Fruit fly (Drosophila melanogaster) whole organism, embryonic: ENCODE results near the gene CG6067.
A peak's percentile ranks its signal among the peaks of the same experiment; 100 is the strongest.

Experiments used
- Awh ChIP-seq: fragments of 200-800 bp; sonication (Bioruptor generic); IDR thresholded peaks from 2 replicates; pipeline ENCODE4, ENCODE4 v1.3.6; 2022; ENCODE audit warnings: missing biosample characterization, missing genetic modification characterization
- C15 ChIP-seq: fragments of 200-800 bp; sonication (Bioruptor generic); IDR thresholded peaks from 3 replicates; pipeline ENCODE4 v1.3.6; 2022; ENCODE audit warnings: missing biosample characterization, missing genetic modification characterization
- CG11504 ChIP-seq: fragments of 200-800 bp; sonication (Bioruptor generic); optimal IDR thresholded peaks from 3 replicates; lab custom pipeline; 2019; ENCODE audit warnings: missing biosample characterization, mild to moderate bottlenecking, missing genetic modification characterization, moderate library complexity
- CG12155 ChIP-seq: fragments of 200-800 bp; sonication (Bioruptor generic); optimal IDR thresholded peaks from 3 replicates; lab custom pipeline; 2016; ENCODE audit warnings: missing biosample characterization, missing genetic modification characterization
- CG12299 ChIP-seq: fragments of 200-800 bp; sonication (Bioruptor generic); optimal IDR thresholded peaks from 2 replicates; lab custom pipeline; 2018; ENCODE audit warnings: missing biosample characterization, mild to moderate bottlenecking, missing genetic modification characterization
- CG1647 ChIP-seq: fragments of 200-800 bp; sonication (Bioruptor generic); optimal IDR thresholded peaks from 3 replicates; lab custom pipeline; 2016; ENCODE audit warnings: missing biosample characterization, missing genetic modification characterization
- CG2678 ChIP-seq: fragments of 200-800 bp; sonication (Bioruptor generic); optimal IDR thresholded peaks from 3 replicates; lab custom pipeline; 2019; ENCODE audit warnings: missing biosample characterization, mild to moderate bottlenecking, missing genetic modification characterization, moderate library complexity
- CG3281 ChIP-seq: fragments of 200-800 bp; sonication (Bioruptor generic); optimal IDR thresholded peaks from 3 replicates; lab custom pipeline; 2017; ENCODE audit warnings: missing biosample characterization, mild to moderate bottlenecking, missing genetic modification characterization
- CG34422 ChIP-seq: fragments of 200-800 bp; sonication (Bioruptor generic); IDR thresholded peaks from 3 replicates; pipeline ENCODE4 v1.3.6; 2022; ENCODE audit warnings: missing biosample characterization, missing genetic modification characterization
- CG3838 ChIP-seq: fragments of 200-800 bp; sonication (Bioruptor generic); optimal IDR thresholded peaks from 3 replicates; lab custom pipeline; 2016; ENCODE audit warnings: missing biosample characterization, missing genetic modification characterization
- CG4820 ChIP-seq: fragments of 200-800 bp; sonication (Bioruptor generic); optimal IDR thresholded peaks from 3 replicates; lab custom pipeline; 2016; ENCODE audit warnings: missing biosample characterization, missing genetic modification characterization
- CG9215 ChIP-seq: fragments of 200-800 bp; sonication (Bioruptor generic); IDR thresholded peaks from 2 replicates; pipeline ENCODE4 v1.3.6; 2022; ENCODE audit warnings: missing biosample characterization, missing genetic modification characterization
- CG9876 ChIP-seq: fragments of 200-800 bp; sonication (Bioruptor generic); optimal IDR thresholded peaks from 2 replicates; lab custom pipeline; 2016; ENCODE audit warnings: missing biosample characterization, missing genetic modification characterization
- CG9932 ChIP-seq: fragments of 200-800 bp; sonication (Bioruptor generic); IDR thresholded peaks from 2 replicates; pipeline ENCODE4 v1.3.6; 2022; ENCODE audit warnings: missing biosample characterization, missing genetic modification characterization
- Chrac-16 ChIP-seq: fragments of 200-800 bp; sonication (Bioruptor generic); optimal IDR thresholded peaks from 3 replicates; lab custom pipeline; 2016; ENCODE audit warnings: missing biosample characterization, missing genetic modification characterization
- D19B ChIP-seq: fragments of 200-800 bp; sonication (Bioruptor generic); optimal IDR thresholded peaks from 2 replicates; lab custom pipeline; 2017; ENCODE audit warnings: missing biosample characterization, mild to moderate bottlenecking, missing genetic modification characterization
- Dek ChIP-seq: fragments of 200-800 bp; sonication (Bioruptor generic); optimal IDR thresholded peaks from 3 replicates; lab custom pipeline; 2019; ENCODE audit warnings: missing biosample characterization, mild to moderate bottlenecking, missing genetic modification characterization, moderate library complexity
- Dfd ChIP-seq, 2 experiments: fragments of >200 bp; optimal IDR thresholded peaks; 2 replicates each; lab custom pipeline; 2017; ENCODE audit warnings: missing biosample characterization in 2 of 2, missing genetic modification characterization in 2 of 2
- Dp ChIP-seq: fragments of 200-800 bp; sonication (Bioruptor generic); optimal IDR thresholded peaks from 2 replicates; lab custom pipeline; 2018; ENCODE audit warnings: missing biosample characterization, mild to moderate bottlenecking, missing genetic modification characterization, moderate library complexity
- Dref ChIP-seq: fragments of 200-800 bp; sonication (Bioruptor generic); IDR thresholded peaks from 2 replicates; pipeline ENCODE4 v1.3.6; 2022; ENCODE audit warnings: missing biosample characterization, missing genetic modification characterization
- E2f2 ChIP-seq: fragments of 200-800 bp; sonication (Bioruptor generic); IDR thresholded peaks from 2 replicates; pipeline ENCODE4 v1.3.6; 2022; ENCODE audit warnings: missing biosample characterization, missing genetic modification characterization
- ERR ChIP-seq: fragments of 200-800 bp; sonication (Bioruptor generic); optimal IDR thresholded peaks from 2 replicates; lab custom pipeline; 2016; ENCODE audit warnings: missing biosample characterization, missing genetic modification characterization
- Fer3 ChIP-seq: fragments of 200-800 bp; sonication (Bioruptor generic); optimal IDR thresholded peaks from 2 replicates; lab custom pipeline; 2018; ENCODE audit warnings: missing biosample characterization, mild to moderate bottlenecking, missing genetic modification characterization, moderate library complexity
- HLH3B ChIP-seq: fragments of 200-800 bp; sonication (Bioruptor generic); IDR thresholded peaks from 2 replicates; pipeline ENCODE4 v1.3.6; 2022; ENCODE audit warnings: missing biosample characterization, missing genetic modification characterization
- HLH54F ChIP-seq: fragments of 200-800 bp; sonication (Bioruptor generic); optimal IDR thresholded peaks from 3 replicates; lab custom pipeline; 2016; ENCODE audit warnings: missing biosample characterization, missing genetic modification characterization
- HLHmδ ChIP-seq: fragments of 200-800 bp; sonication (Bioruptor generic); optimal IDR thresholded peaks from 2 replicates; lab custom pipeline; 2018; ENCODE audit warnings: missing biosample characterization, mild to moderate bottlenecking, missing genetic modification characterization, moderate library complexity
- HmgZ ChIP-seq: fragments of 200-800 bp; sonication (Bioruptor generic); optimal IDR thresholded peaks from 2 replicates; lab custom pipeline; 2018; ENCODE audit warnings: missing biosample characterization, mild to moderate bottlenecking, missing genetic modification characterization
- MESR4 ChIP-seq: fragments of 200-800 bp; sonication (Bioruptor generic); optimal IDR thresholded peaks from 2 replicates; lab custom pipeline; 2018; ENCODE audit warnings: missing biosample characterization, mild to moderate bottlenecking, missing genetic modification characterization, moderate library complexity
- NfI ChIP-seq: fragments of 200-800 bp; sonication (Bioruptor generic); optimal IDR thresholded peaks from 3 replicates; lab custom pipeline; 2018; ENCODE audit warnings: missing biosample characterization, mild to moderate bottlenecking, missing genetic modification characterization, moderate library complexity
- Pdp1 ChIP-seq, 2 experiments: fragments of 200-800 bp; sonication (Bioruptor generic); optimal IDR thresholded peaks; 3 replicates each; lab custom pipeline; 2016; ENCODE audit warnings: missing biosample characterization in 2 of 2, missing genetic modification characterization in 2 of 2, mild to moderate bottlenecking in 1 of 2, moderate library complexity in 1 of 2
- Xbp1 ChIP-seq: fragments of 200-800 bp; sonication (Bioruptor generic); optimal IDR thresholded peaks from 3 replicates; lab custom pipeline; 2016; ENCODE audit warnings: missing biosample characterization, mild to moderate bottlenecking, missing genetic modification characterization
- al ChIP-seq: fragments of 200-800 bp; sonication (Bioruptor generic); IDR thresholded peaks from 2 replicates; pipeline ENCODE4 v1.3.6; 2022; ENCODE audit warnings: missing biosample characterization, missing genetic modification characterization
- cwo ChIP-seq: fragments of 200-800 bp; sonication (Bioruptor generic); optimal IDR thresholded peaks from 3 replicates; lab custom pipeline; 2017; ENCODE audit warnings: missing biosample characterization, missing genetic modification characterization, mild to moderate bottlenecking, moderate library complexity, missing genetic modification reagents
- dati ChIP-seq: fragments of 200-800 bp; sonication (Bioruptor generic); IDR thresholded peaks from 2 replicates; pipeline ENCODE4 v1.3.6; 2022; ENCODE audit warnings: missing biosample characterization, missing genetic modification characterization
- en ChIP-seq: fragments of 200-800 bp; sonication (Bioruptor generic); optimal IDR thresholded peaks from 2 replicates; lab custom pipeline; 2016; ENCODE audit warnings: missing biosample characterization, missing genetic modification characterization
- eyg ChIP-seq: fragments of 200-800 bp; sonication (Bioruptor generic); optimal IDR thresholded peaks from 3 replicates; lab custom pipeline; 2016; ENCODE audit warnings: missing biosample characterization, missing genetic modification characterization
- fru ChIP-seq: fragments of >200 bp; optimal IDR thresholded peaks from 2 replicates; lab custom pipeline; 2017
- grau ChIP-seq: fragments of 200-800 bp; optimal IDR thresholded peaks from 3 replicates; lab custom pipeline; 2019; ENCODE audit warnings: missing biosample characterization, mild to moderate bottlenecking, missing genetic modification characterization, moderate library complexity
- ham ChIP-seq: fragments of 200-800 bp; sonication (Bioruptor generic); IDR thresholded peaks from 2 replicates; pipeline ENCODE4 v1.3.6; 2022; ENCODE audit warnings: missing biosample characterization, missing genetic modification characterization
- kah ChIP-seq: fragments of 200-800 bp; sonication (Bioruptor generic); optimal IDR thresholded peaks from 2 replicates; lab custom pipeline; 2018; ENCODE audit warnings: missing biosample characterization, mild to moderate bottlenecking, missing genetic modification characterization
- odd ChIP-seq: fragments of 200-800 bp; sonication (Bioruptor generic); optimal IDR thresholded peaks from 2 replicates; lab custom pipeline; 2017; ENCODE audit warnings: missing biosample characterization, mild to moderate bottlenecking, missing genetic modification characterization
- org-1 ChIP-seq: fragments of 200-800 bp; sonication (Bioruptor generic); optimal IDR thresholded peaks from 2 replicates; lab custom pipeline; 2017; ENCODE audit warnings: missing biosample characterization, missing genetic modification characterization
- pan ChIP-seq, 4 experiments: fragments of >200 bp in 3 of 4; fragments of 200-800 bp in 1 of 4; sonication (Bioruptor generic) in 1 of 4; optimal IDR thresholded peaks in 3 of 4; IDR thresholded peaks in 1 of 4; 2 replicates each; pipeline versions ENCODE4 v1.3.6 to Lab custom; 2017 to 2022; ENCODE audit warnings: missing biosample characterization in 2 of 4, missing genetic modification characterization in 2 of 4, mixed read lengths in 1 of 4
- pho ChIP-seq: fragments of 200-800 bp; sonication (Bioruptor generic); optimal IDR thresholded peaks from 2 replicates; lab custom pipeline; 2016; ENCODE audit warnings: missing biosample characterization, missing genetic modification characterization
- rib ChIP-seq: fragments of 200-800 bp; sonication (Bioruptor generic); IDR thresholded peaks from 2 replicates; pipeline ENCODE4 v1.3.6; 2022; ENCODE audit warnings: missing biosample characterization, missing genetic modification characterization
- row ChIP-seq: fragments of 200-800 bp; sonication (Bioruptor generic); IDR thresholded peaks from 3 replicates; pipeline ENCODE4 v1.3.6; 2022; ENCODE audit warnings: missing biosample characterization, missing genetic modification characterization
- salm ChIP-seq: fragments of 200-800 bp; sonication (Bioruptor generic); optimal IDR thresholded peaks from 2 replicates; lab custom pipeline; 2018; ENCODE audit warnings: missing biosample characterization, mild to moderate bottlenecking, missing genetic modification characterization
- sens ChIP-seq: fragments of 200-800 bp; sonication (Bioruptor generic); peaks from one replicate; lab custom pipeline; 2016; ENCODE audit warnings: missing biosample characterization, missing genetic modification characterization
- slou ChIP-seq: fragments of 200-800 bp; sonication (Bioruptor generic); optimal IDR thresholded peaks from 3 replicates; lab custom pipeline; 2016; ENCODE audit warnings: missing biosample characterization, missing genetic modification characterization
- toy ChIP-seq: fragments of 200-800 bp; sonication (Bioruptor generic); IDR thresholded peaks from 2 replicates; pipeline ENCODE4 v1.3.6; 2022; ENCODE audit warnings: missing biosample characterization, missing genetic modification characterization

The CG6067 gene

DNA sequence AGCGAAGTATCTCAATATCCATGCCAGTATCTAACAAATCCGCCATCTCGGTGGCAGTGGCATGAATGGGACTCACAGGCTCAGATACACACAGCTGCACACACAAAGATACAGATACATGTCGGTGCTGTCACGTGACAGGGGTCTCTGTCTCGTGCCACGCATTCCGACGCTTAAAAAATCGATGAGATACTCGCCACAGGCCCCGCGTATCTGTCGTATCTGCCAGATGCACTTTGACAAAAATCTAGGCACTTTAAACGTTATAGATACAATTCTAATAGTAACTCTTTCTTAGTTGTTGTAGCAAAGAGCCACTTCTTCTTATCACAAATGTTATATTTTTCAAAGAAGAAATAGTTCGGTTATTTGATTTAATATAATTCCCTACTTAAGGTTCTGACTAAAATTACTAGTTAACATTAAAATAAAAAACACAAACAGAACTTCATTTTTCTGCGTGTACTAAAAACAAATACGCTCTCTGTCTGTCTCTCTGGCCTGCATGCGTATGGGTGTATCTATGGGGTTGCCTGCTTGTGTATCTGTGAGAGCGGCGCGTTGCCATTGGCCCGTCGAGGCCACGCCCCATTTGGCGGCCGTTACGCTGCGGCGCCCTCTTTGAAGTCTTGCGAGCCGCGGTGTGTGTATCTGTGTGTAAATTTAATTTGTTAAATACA lies 45.5 kb downstream of the CG6067 start, which contains the start of gene CG4766 (continued):
- peak; percentile 93 for TF ChIP-seq CG11504 (tag; lab: Kevin White, UChicago)
- TF ChIP-seq D19B (GFP tag; lab: Kevin White, UChicago) = no peak
- peak; percentile 84 for TF ChIP-seq Xbp1 (GFP tag; lab: Kevin White, UChicago)
- peak; percentile 60 for TF ChIP-seq CG12299 (tag; lab: Kevin White, UChicago)
- peak; percentile 81 to 89 for TF ChIP-seq Pdp1 (GFP tag; optimal IDR thresholded peaks at IDR 0.05; lab: Kevin White, UChicago)
- TF ChIP-seq ham (GFP tag; lab: Robert Waterston, UW) = no peak
- TF ChIP-seq CG9215 = peak; percentile 70
- TF ChIP-seq odd (GFP tag; lab: Kevin White, UChicago) = peak; percentile 72
- TF ChIP-seq org-1 (GFP tag; lab: Kevin White, UChicago) = peak; percentile 84
- peak; percentile 72 for TF ChIP-seq HLH54F (GFP tag; lab: Kevin White, UChicago)
- peak; percentile 44; the same call in 1 of the 2 replicates for TF ChIP-seq dati (GFP tag; lab: Robert Waterston, UW)
- TF ChIP-seq CG9876 (GFP tag; lab: Kevin White, UChicago) = peak; percentile 62
- TF ChIP-seq CG12155 (GFP tag; lab: Kevin White, UChicago) = peak; percentile 72
- TF ChIP-seq sens (GFP tag; lab: Kevin White, UChicago) = peak; percentile 99
- TF ChIP-seq E2f2 (GFP tag; lab: Robert Waterston, UW) = peak; percentile 69
- TF ChIP-seq slou (GFP tag; lab: Kevin White, UChicago) = peak; percentile 56
- no peak for TF ChIP-seq Dfd (GFP tag; optimal IDR thresholded peaks at IDR 0.05; lab: Kevin White, UChicago)
- TF ChIP-seq Fer3 = peak; percentile 72
- TF ChIP-seq CG9932 (GFP tag; lab: Robert Waterston, UW) = peak; percentile 55
- TF ChIP-seq cwo = peak; percentile 89
- no peak for TF ChIP-seq Dp
- peak; percentile 54; the same call in 1 of the 3 replicates for TF ChIP-seq C15 (GFP tag; lab: Robert Waterston, UW)
- TF ChIP-seq CG2678 = peak; percentile 91
- TF ChIP-seq pho = peak; percentile 81
- peak; percentile 33 for TF ChIP-seq CG1647 (GFP tag; lab: Kevin White, UChicago)
- TF ChIP-seq ERR (GFP tag; lab: Kevin White, UChicago) = peak; percentile 63
- TF ChIP-seq Dref (GFP tag; lab: Robert Waterston, UW) = no peak
- TF ChIP-seq fru (lab: Kevin White, UChicago) = no peak
- TF ChIP-seq kah (GFP tag; lab: Kevin White, UChicago) = peak; percentile 57
- TF ChIP-seq NfI (GFP tag; lab: Kevin White, UChicago) = peak; percentile 69
- peak; percentile 72 for TF ChIP-seq en (GFP tag; lab: Kevin White, UChicago)
- no peak for TF ChIP-seq toy (GFP tag; lab: Robert Waterston, UW)
- peak; percentile 86 for TF ChIP-seq Chrac-16
- TF ChIP-seq CG3838 (GFP tag; lab: Kevin White, UChicago) = peak; percentile 44
- peak; percentile 58 for TF ChIP-seq HmgZ (tag; lab: Kevin White, UChicago)
- no peak for TF ChIP-seq rib (GFP tag; lab: Robert Waterston, UW)
- peak; percentile 62; the same call in 1 of the 2 replicates for TF ChIP-seq Awh (GFP tag; lab: Robert Waterston, UW)
- peak; percentile 92 for TF ChIP-seq row (GFP tag; lab: Robert Waterston, UW)
- TF ChIP-seq HLH3B (GFP tag; lab: Robert Waterston, UW) = peak; percentile 72
- peak; percentile 46; the same call in 1 of the 2 replicates for TF ChIP-seq al (GFP tag; lab: Robert Waterston, UW)
- peak; percentile 79 for TF ChIP-seq CG4820 (GFP tag; lab: Kevin White, UChicago)
- TF ChIP-seq pan (optimal IDR thresholded peaks at IDR 0.05; lab: Kevin White, UChicago) = peak in 1 of 2 experiments; percentile 51
- TF ChIP-seq pan (GFP tag; optimal IDR thresholded peaks at IDR 0.05 in 1 of 2, IDR thresholded peaks at IDR 0.05 in 1 of 2) = peak in 1 of 2 experiments; percentile 80
- peak; percentile 5 for TF ChIP-seq MESR4 (GFP tag; lab: Kevin White, UChicago)
- peak; percentile 67 for TF ChIP-seq eyg
- TF ChIP-seq grau (tag; lab: Kevin White, UChicago) = peak; percentile 85
- TF ChIP-seq HLHmδ (GFP tag; lab: Kevin White, UChicago) = peak; percentile 96
- peak; percentile 57 for TF ChIP-seq Dek
- peak; percentile 57 for TF ChIP-seq salm (tag; lab: Kevin White, UChicago)
- TF ChIP-seq CG3281 (GFP tag; lab: Kevin White, UChicago) = peak; percentile 70
- peak; percentile 72; the same call in 2 of the 3 replicates for TF ChIP-seq CG34422 (GFP tag; lab: Robert Waterston, UW)
